Fruit fly (Drosophila melanogaster) whole organism, wandering third instar larva: Measurements from ENCODE around the gene Irp-1A.

Experiments used
- CG32264 ChIP-seq: fragments of 200-800 bp; sonication (Bioruptor generic); optimal IDR thresholded peaks from 2 replicates; lab custom pipeline; 2016; ENCODE audit warnings: missing biosample characterization, missing genetic modification characterization
- CG9705 ChIP-seq: fragments of 200-800 bp; sonication (Bioruptor generic); optimal IDR thresholded peaks from 2 replicates; lab custom pipeline; 2018; ENCODE audit warnings: missing biosample characterization, mild to moderate bottlenecking, missing genetic modification characterization
- CrebA ChIP-seq: fragments of 200-800 bp; sonication (Bioruptor generic); optimal IDR thresholded peaks from 2 replicates; lab custom pipeline; 2016; ENCODE audit warnings: missing biosample characterization, mild to moderate bottlenecking, missing genetic modification characterization, borderline replicate concordance
- Dfd ChIP-seq: fragments of >200 bp; optimal IDR thresholded peaks from 2 replicates; lab custom pipeline; 2017; ENCODE audit warnings: missing biosample characterization, missing genetic modification characterization
- Dif ChIP-seq: fragments of 200-275, 200-300 bp; sonication (Bioruptor generic); optimal IDR thresholded peaks from 2 replicates; lab custom pipeline; 2018; ENCODE audit warnings: missing biosample characterization, missing genetic modification characterization; ENCODE audit not compliant: partially characterized antibody
- GATAd ChIP-seq: sonication (Bioruptor generic); optimal IDR thresholded peaks from 2 replicates; lab custom pipeline; 2016; ENCODE audit warnings: missing biosample characterization, missing genetic modification characterization
- HLH106 ChIP-seq: fragments of 200-800 bp; optimal IDR thresholded peaks from 3 replicates; lab custom pipeline; 2019; ENCODE audit warnings: missing biosample characterization, mild to moderate bottlenecking, missing genetic modification characterization, moderate library complexity
- Hnf4 ChIP-seq: fragments of 200-800 bp; sonication (Bioruptor generic); optimal IDR thresholded peaks from 2 replicates; lab custom pipeline; 2016; ENCODE audit warnings: missing biosample characterization, mild to moderate bottlenecking, missing genetic modification characterization
- Hr78 ChIP-seq: fragments of >200 bp; optimal IDR thresholded peaks from 2 replicates; lab custom pipeline; 2017; ENCODE audit warnings: missing biosample characterization, missing genetic modification characterization
- Hr83 ChIP-seq: fragments of 200-300 bp; sonication (Bioruptor generic); optimal IDR thresholded peaks from 2 replicates; lab custom pipeline; 2016; ENCODE audit warnings: missing biosample characterization, mild to moderate bottlenecking, missing genetic modification characterization, moderate library complexity; ENCODE audit not compliant: poor library complexity, severe bottlenecking
- Jra ChIP-seq: sonication (Bioruptor generic); optimal IDR thresholded peaks from 2 replicates; lab custom pipeline; 2016; ENCODE audit warnings: missing biosample characterization, missing genetic modification characterization
- Mio ChIP-seq: sonication (Bioruptor generic); optimal IDR thresholded peaks from 2 replicates; lab custom pipeline; 2016; ENCODE audit warnings: missing biosample characterization, missing genetic modification characterization
- Myc ChIP-seq: fragments of >200 bp; optimal IDR thresholded peaks from 2 replicates; lab custom pipeline; 2017
- N ChIP-seq: fragments of >200 bp; optimal IDR thresholded peaks from 2 replicates; lab custom pipeline; 2018; ENCODE audit warnings: missing biosample characterization, missing external identifiers, missing genetic modification characterization
- OdsH ChIP-seq: fragments of 200-800 bp; sonication (Bioruptor generic); optimal IDR thresholded peaks from 2 replicates; lab custom pipeline; 2016; ENCODE audit warnings: missing biosample characterization, mild to moderate bottlenecking, missing genetic modification characterization
- Rel ChIP-seq, 2 experiments: fragments of 200-800 bp; sonication (Bioruptor generic) in 1 of 2; optimal IDR thresholded peaks; 2 replicates in 1 of 2; 3 replicates in 1 of 2; lab custom pipeline; 2016 to 2019; ENCODE audit warnings: mild to moderate bottlenecking in 2 of 2, missing biosample characterization in 2 of 2, missing genetic modification characterization in 2 of 2, moderate library complexity in 1 of 2
- Sp1 ChIP-seq: fragments of 200-800 bp; sonication (Bioruptor generic); optimal IDR thresholded peaks from 3 replicates; lab custom pipeline; 2019; ENCODE audit warnings: missing biosample characterization, mild to moderate bottlenecking, missing genetic modification characterization, moderate library complexity
- Vsx2 ChIP-seq: fragments of 200-300, 225-300 bp; sonication (Bioruptor generic); optimal IDR thresholded peaks from 2 replicates; lab custom pipeline; 2018; ENCODE audit warnings: missing biosample characterization, missing genetic modification characterization; ENCODE audit not compliant: partially characterized antibody
- br ChIP-seq: fragments of 200-800 bp; sonication (Bioruptor generic); optimal IDR thresholded peaks from 2 replicates; lab custom pipeline; 2016; ENCODE audit warnings: missing biosample characterization, missing genetic modification characterization
- brk ChIP-seq: fragments of 200-800 bp; sonication (Bioruptor generic); optimal IDR thresholded peaks from 2 replicates; lab custom pipeline; 2016; ENCODE audit warnings: missing biosample characterization, mild to moderate bottlenecking, missing genetic modification characterization
- dl ChIP-seq, 2 experiments: fragments of 175-275, 200-275 bp in 1 of 2; fragments of 200-275 bp in 1 of 2; sonication (Bioruptor generic); optimal IDR thresholded peaks; lab custom pipeline; 2018; ENCODE audit warnings: mild to moderate bottlenecking in 2 of 2, missing biosample characterization in 2 of 2, missing genetic modification characterization in 2 of 2, moderate library complexity in 2 of 2; ENCODE audit not compliant: partially characterized antibody in 2 of 2, insufficient read depth in 1 of 2
- dmrt93B ChIP-seq: fragments of 200-800 bp; sonication (Bioruptor generic); optimal IDR thresholded peaks from 2 replicates; lab custom pipeline; 2018; ENCODE audit warnings: missing biosample characterization, mild to moderate bottlenecking, missing genetic modification characterization
- ey ChIP-seq: fragments of 200-800 bp; sonication (Bioruptor generic); optimal IDR thresholded peaks from 2 replicates; lab custom pipeline; 2016; ENCODE audit warnings: missing biosample characterization, missing genetic modification characterization
- foxo ChIP-seq, 2 experiments: fragments of 200-800 bp; sonication (Bioruptor generic); optimal IDR thresholded peaks; 2 replicates in 1 of 2; 3 replicates in 1 of 2; lab custom pipeline; 2016 to 2017; ENCODE audit warnings: missing biosample characterization in 2 of 2, missing genetic modification characterization in 2 of 2
- fru ChIP-seq: fragments of 200-800 bp; sonication (Bioruptor generic); optimal IDR thresholded peaks from 3 replicates; lab custom pipeline; 2016; ENCODE audit warnings: missing biosample characterization, mild to moderate bottlenecking, missing genetic modification characterization
- h ChIP-seq: fragments of 200-800 bp; sonication (Bioruptor generic); optimal IDR thresholded peaks from 3 replicates; lab custom pipeline; 2016; ENCODE audit warnings: missing biosample characterization, mild to moderate bottlenecking, missing genetic modification characterization
- lola ChIP-seq: fragments of >200 bp; optimal IDR thresholded peaks from 2 replicates; lab custom pipeline; 2017; ENCODE audit warnings: missing biosample characterization, missing genetic modification characterization
- psq ChIP-seq: fragments of 200-800 bp; sonication (Bioruptor generic); optimal IDR thresholded peaks from 3 replicates; lab custom pipeline; 2017; ENCODE audit warnings: missing biosample characterization, mild to moderate bottlenecking, missing genetic modification characterization, moderate library complexity
- rgr ChIP-seq: fragments of 200-800 bp; sonication (Bioruptor generic); optimal IDR thresholded peaks from 3 replicates; lab custom pipeline; 2016; ENCODE audit warnings: missing biosample characterization, mild to moderate bottlenecking, missing genetic modification characterization
- sage ChIP-seq: fragments of 200-800 bp; sonication (Bioruptor generic); optimal IDR thresholded peaks from 2 replicates; lab custom pipeline; 2016; ENCODE audit warnings: missing biosample characterization, mild to moderate bottlenecking, missing genetic modification characterization
- sv ChIP-seq: fragments of 200-800 bp; sonication (Bioruptor generic); optimal IDR thresholded peaks from 3 replicates; lab custom pipeline; 2016; ENCODE audit warnings: missing biosample characterization, missing genetic modification characterization
- tai ChIP-seq: sonication (Bioruptor generic); optimal IDR thresholded peaks from 2 replicates; lab custom pipeline; 2016; ENCODE audit warnings: missing biosample characterization, missing genetic modification characterization
- woc ChIP-seq: sonication (Bioruptor generic); optimal IDR thresholded peaks from 2 replicates; lab custom pipeline; 2016; ENCODE audit warnings: missing biosample characterization, mild to moderate bottlenecking, missing genetic modification characterization

The Irp-1A gene

DNA sequence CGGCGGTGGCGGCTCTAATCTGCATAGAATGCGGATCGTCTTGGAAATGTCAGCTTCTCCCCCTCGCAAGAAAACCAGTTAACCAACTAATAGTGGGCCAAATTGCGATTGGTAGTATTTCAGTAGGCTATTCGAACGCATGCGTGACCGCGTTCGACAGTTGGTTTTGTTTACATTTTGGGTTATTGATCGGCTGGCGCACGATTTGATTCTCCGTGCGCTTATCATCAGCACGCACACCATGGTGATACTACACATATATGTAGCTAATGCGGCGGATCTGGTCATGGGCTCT, 29.2 kb upstream of the Irp-1A start:
- TF ChIP-seq Dfd (GFP tag; lab: Kevin White, UChicago) (no peak), Hr83 (GFP tag; lab: Kevin White, UChicago) (peak; percentile 6), Hnf4 (GFP tag; lab: Kevin White, UChicago) (no peak), Rel (GFP tag; optimal IDR thresholded peaks at IDR 0.05; lab: Kevin White, UChicago) (no peak), Rel (tag; optimal IDR thresholded peaks at IDR 0.05; lab: Kevin White, UChicago) (peak; percentile 33)

DNA sequence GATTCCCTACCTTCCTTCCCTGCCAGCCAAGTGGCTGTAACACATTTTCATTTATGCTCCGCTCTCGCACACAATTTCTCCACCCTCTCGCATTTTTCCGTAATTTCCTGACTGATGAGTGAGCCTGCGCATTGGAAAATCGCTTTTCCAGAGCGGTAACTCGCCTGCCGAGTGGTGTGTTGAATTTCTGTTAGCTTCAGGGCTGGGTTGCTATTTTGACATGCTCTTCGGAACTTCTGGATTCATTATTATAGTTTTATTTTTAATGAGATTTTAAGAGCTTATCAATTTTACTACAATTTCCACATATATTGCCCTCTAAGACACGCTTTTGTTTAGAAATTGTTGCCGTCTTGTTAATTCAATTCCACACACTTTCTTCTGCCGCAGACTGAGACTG, 28.5 kb upstream of the Irp-1A start:
- TF ChIP-seq rgr (GFP tag; lab: Kevin White, UChicago), result no peak
- no peak for TF ChIP-seq Mio
- TF ChIP-seq Dfd (GFP tag; lab: Kevin White, UChicago), result no peak
- TF ChIP-seq Hr78 (GFP tag; lab: Kevin White, UChicago), result no peak
- TF ChIP-seq tai, result no peak
- TF ChIP-seq Sp1 (GFP tag; lab: Kevin White, UChicago), result no peak
- TF ChIP-seq Rel (GFP tag; optimal IDR thresholded peaks at IDR 0.05; lab: Kevin White, UChicago), result no peak
- no peak for TF ChIP-seq Rel (tag; optimal IDR thresholded peaks at IDR 0.05; lab: Kevin White, UChicago)
- no peak for TF ChIP-seq GATAd (GFP tag; lab: Kevin White, UChicago)
- TF ChIP-seq h (GFP tag; lab: Kevin White, UChicago), result no peak
- TF ChIP-seq brk (GFP tag; lab: Kevin White, UChicago), result no peak
- no peak for TF ChIP-seq psq (GFP tag; lab: Kevin White, UChicago)
- no peak for TF ChIP-seq N
- no peak for TF ChIP-seq lola (GFP tag; lab: Kevin White, UChicago)
- TF ChIP-seq br (GFP tag; lab: Kevin White, UChicago), result no peak
- no peak for TF ChIP-seq Dif (GFP tag; lab: Kevin White, UChicago)
- no peak for TF ChIP-seq ey (GFP tag; lab: Kevin White, UChicago)
- no peak for TF ChIP-seq CrebA
- no peak for TF ChIP-seq CG9705 (GFP tag; lab: Kevin White, UChicago)
- no peak for TF ChIP-seq fru (GFP tag; lab: Kevin White, UChicago)
- no peak for TF ChIP-seq Jra (GFP tag; lab: Kevin White, UChicago)

DNA sequence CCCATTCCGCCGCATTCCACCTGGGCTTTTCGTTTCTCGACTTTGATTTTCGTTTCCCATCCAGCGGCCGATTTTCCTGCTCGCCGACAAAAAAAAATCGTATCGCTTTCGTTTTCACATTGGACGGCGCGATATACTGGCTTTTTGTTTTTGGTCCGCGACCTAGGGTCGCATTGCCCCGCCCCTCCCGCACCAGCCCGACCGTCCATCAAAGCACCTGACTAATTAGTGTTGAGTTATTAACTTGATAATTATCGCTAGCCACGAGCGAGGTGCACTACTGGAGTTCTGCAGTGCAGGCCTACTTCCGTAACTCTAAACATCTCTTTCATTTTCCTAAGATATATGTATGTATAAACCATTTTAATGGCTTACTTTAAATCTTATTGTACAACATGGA, 27.3 kb upstream of the Irp-1A start:
- no peak for TF ChIP-seq dl (GFP tag; optimal IDR thresholded peaks at IDR 0.05; lab: Kevin White, UChicago; ENCODE audit: insufficient read depth in 1 of 2, partially characterized antibody in 2 of 2)
- no peak for TF ChIP-seq N
- TF ChIP-seq Hr78 (GFP tag; lab: Kevin White, UChicago), result no peak

DNA sequence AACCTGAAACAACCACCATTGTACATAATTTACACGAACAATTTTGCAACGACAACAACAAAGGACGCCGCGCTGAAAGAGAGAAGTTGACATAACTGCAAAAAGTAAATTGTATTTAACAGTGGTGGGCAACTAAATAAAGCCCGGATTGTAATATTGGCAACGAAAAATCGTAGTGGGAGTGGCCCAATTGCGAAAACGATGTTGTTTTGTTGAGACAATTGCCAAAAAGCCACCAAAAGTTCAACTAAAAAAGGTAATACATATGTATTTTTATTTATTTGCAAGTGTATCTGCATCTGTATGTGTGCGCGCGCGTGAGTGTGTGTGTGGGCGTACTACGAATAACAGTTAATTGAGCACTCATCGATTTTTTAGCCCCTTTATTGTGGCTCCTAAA, 26.7 kb upstream of the Irp-1A start:
- TF ChIP-seq N, result peak; percentile 6
- TF ChIP-seq Hr83 (GFP tag; lab: Kevin White, UChicago), result no peak
- TF ChIP-seq ey (GFP tag; lab: Kevin White, UChicago), result peak; percentile 5
- no peak for TF ChIP-seq Myc (lab: Kevin White, UChicago)
- TF ChIP-seq rgr (GFP tag; lab: Kevin White, UChicago), result peak; percentile 11
- TF ChIP-seq Dfd (GFP tag; lab: Kevin White, UChicago), result no peak

DNA sequence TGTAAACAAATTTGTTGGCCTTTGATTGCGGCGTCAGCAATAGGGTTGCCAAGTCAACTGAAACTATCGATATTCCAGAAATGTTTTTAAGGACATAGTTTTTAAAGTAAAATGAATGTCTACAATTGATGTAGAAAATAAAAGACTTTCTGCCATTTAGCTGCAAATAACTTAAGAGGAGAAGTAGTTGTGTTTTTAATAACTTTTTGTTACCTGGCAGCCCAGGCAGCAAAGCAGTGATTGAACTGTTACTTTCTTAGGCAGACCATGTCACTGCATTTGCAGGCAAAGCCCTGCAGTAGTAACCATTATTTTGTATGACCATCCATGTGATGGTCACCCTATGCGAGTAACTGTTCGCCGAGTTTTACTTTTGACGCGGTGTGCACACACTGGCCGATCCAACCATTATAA, 26.2 kb upstream of the Irp-1A start, which contains the start of the genes rumi, CG7029 and Usp12-46:
Gene rumi (minus strand): TSS at position 64 of the 414 bp plus-strand sequence.
Gene CG7029 (plus strand): TSS at position 368 of the 414 bp plus-strand sequence.
Gene Usp12-46 (plus strand): TSS at position 368 of the 414 bp plus-strand sequence.
- TF ChIP-seq br (GFP tag; lab: Kevin White, UChicago) (peak; percentile 85), brk (GFP tag; lab: Kevin White, UChicago) (no peak), CG32264 (no peak), woc (GFP tag; lab: Kevin White, UChicago) (no peak), HLH106 (peak; percentile 86), dl (GFP tag; optimal IDR thresholded peaks at IDR 0.05; lab: Kevin White, UChicago; ENCODE audit: insufficient read depth in 1 of 2, partially characterized antibody in 2 of 2) (no peak), Mio (no peak), CG9705 (GFP tag; lab: Kevin White, UChicago) (peak; percentile 78), GATAd (GFP tag; lab: Kevin White, UChicago) (peak; percentile 49), foxo (GFP tag; optimal IDR thresholded peaks at IDR 0.05; lab: Kevin White, UChicago) (peak; percentile 59 to 90), sage (no peak), Sp1 (GFP tag; lab: Kevin White, UChicago) (peak; percentile 83), Myc (lab: Kevin White, UChicago) (no peak), rgr (GFP tag; lab: Kevin White, UChicago) (peak; percentile 89), psq (GFP tag; lab: Kevin White, UChicago) (peak; percentile 64), Rel (GFP tag; optimal IDR thresholded peaks at IDR 0.05; lab: Kevin White, UChicago) (no peak), Rel (tag; optimal IDR thresholded peaks at IDR 0.05; lab: Kevin White, UChicago) (peak; percentile 56), fru (GFP tag; lab: Kevin White, UChicago) (peak; percentile 86), dmrt93B (no peak), sv (GFP tag; lab: Kevin White, UChicago) (peak; percentile 69), OdsH (GFP tag; lab: Kevin White, UChicago) (peak; percentile 65), ey (GFP tag; lab: Kevin White, UChicago) (peak; percentile 86), lola (GFP tag; lab: Kevin White, UChicago) (no peak), Hr83 (GFP tag; lab: Kevin White, UChicago) (peak; percentile 82), h (GFP tag; lab: Kevin White, UChicago) (peak; percentile 8), Vsx2 (GFP tag; lab: Kevin White, UChicago) (no peak), N (no peak)
- TF ChIP-seq, all 38 proteins: peak for 15
